Worm (Caenorhabditis elegans) whole organism, young adult: ENCODE results near the gene slc-9B.1.

ENCODE experiments used
- C06A6.2 ChIP-seq: fragments of 200-800 bp; sonication (Bioruptor generic); conservative IDR thresholded peaks from 2 replicates; pipeline ENCODE4 v1.3.6; 2022; ENCODE audit warnings: missing genetic modification characterization, missing compliant biosample characterization
- F22D6.2 ChIP-seq: sonication (generic microtip); optimal IDR thresholded peaks from 2 replicates; lab custom pipeline; 2016; ENCODE audit warnings: mild to moderate bottlenecking, missing genetic modification characterization, missing compliant biosample characterization
- F33H1.4 ChIP-seq: fragments of 200-800 bp; sonication (Bioruptor generic); IDR thresholded peaks from 2 replicates; pipeline ENCODE4 v1.3.6; 2022; ENCODE audit warnings: missing genetic modification reagents, missing genetic modification characterization, missing compliant biosample characterization
- K12H6.12 ChIP-seq: fragments of 200-800 bp; sonication (Bioruptor generic); optimal IDR thresholded peaks from 2 replicates; lab custom pipeline; 2018; ENCODE audit warnings: mild to moderate bottlenecking, missing genetic modification characterization, missing compliant biosample characterization
- atf-7 ChIP-seq: sonication (generic microtip); optimal IDR thresholded peaks from 2 replicates; lab custom pipeline; 2017; ENCODE audit warnings: mild to moderate bottlenecking, missing genetic modification characterization, missing compliant biosample characterization
- attf-3 ChIP-seq: fragments of 200-800 bp; sonication (Bioruptor generic); conservative IDR thresholded peaks from 2 replicates; pipeline ENCODE4 v1.3.6; 2022; ENCODE audit warnings: missing genetic modification reagents, missing genetic modification characterization, missing compliant biosample characterization
- bed-2 ChIP-seq: fragments of 200-800 bp; sonication (Bioruptor generic); IDR thresholded peaks from 2 replicates; pipeline ENCODE4 v1.3.6; 2022; ENCODE audit warnings: missing genetic modification reagents, missing genetic modification characterization, missing compliant biosample characterization
- cebp-1 ChIP-seq, 2 experiments: fragments of 200-800 bp in 1 of 2; sonication (Bioruptor generic) in 1 of 2; sonication (generic microtip) in 1 of 2; IDR thresholded peaks in 1 of 2; optimal IDR thresholded peaks in 1 of 2; 2 replicates each; pipeline versions ENCODE4 v1.3.6 to Lab custom; 2017 to 2022; ENCODE audit warnings: missing compliant biosample characterization in 2 of 2, missing genetic modification characterization in 2 of 2, mild to moderate bottlenecking in 1 of 2, missing genetic modification reagents in 1 of 2, moderate library complexity in 1 of 2
- ekl-4 ChIP-seq: fragments of 200-800 bp; sonication (Bioruptor generic); IDR thresholded peaks from 2 replicates; pipeline ENCODE4 v1.3.6; 2022; ENCODE audit warnings: missing genetic modification reagents, missing genetic modification characterization, missing compliant biosample characterization
- hlh-26 ChIP-seq: fragments of 200-800 bp; sonication (Bioruptor generic); conservative IDR thresholded peaks from 2 replicates; pipeline ENCODE4 v1.3.6; 2022; ENCODE audit warnings: missing genetic modification reagents, missing genetic modification characterization, missing compliant biosample characterization
- madf-6 ChIP-seq: fragments of 200-800 bp; sonication (Bioruptor generic); IDR thresholded peaks from 2 replicates; pipeline ENCODE4 v1.3.6; 2022; ENCODE audit warnings: missing genetic modification reagents, missing genetic modification characterization, missing compliant biosample characterization
- mcd-1 ChIP-seq: fragments of 200-800 bp; sonication (Bioruptor generic); IDR thresholded peaks from 2 replicates; pipeline ENCODE4 v1.3.6; 2022; ENCODE audit warnings: missing genetic modification reagents, missing genetic modification characterization, missing compliant biosample characterization
- tlf-1 ChIP-seq: fragments of 200-800 bp; sonication (Bioruptor generic); optimal IDR thresholded peaks from 2 replicates; lab custom pipeline; 2018; ENCODE audit warnings: mild to moderate bottlenecking, missing genetic modification characterization, missing compliant biosample characterization
- zfh-2 ChIP-seq: fragments of 200-800 bp; sonication (Bioruptor generic); conservative IDR thresholded peaks from 2 replicates; pipeline ENCODE4 v1.3.6; 2022; ENCODE audit warnings: missing genetic modification reagents, missing genetic modification characterization, missing compliant biosample characterization

slc-9B.1 gene

DNA sequence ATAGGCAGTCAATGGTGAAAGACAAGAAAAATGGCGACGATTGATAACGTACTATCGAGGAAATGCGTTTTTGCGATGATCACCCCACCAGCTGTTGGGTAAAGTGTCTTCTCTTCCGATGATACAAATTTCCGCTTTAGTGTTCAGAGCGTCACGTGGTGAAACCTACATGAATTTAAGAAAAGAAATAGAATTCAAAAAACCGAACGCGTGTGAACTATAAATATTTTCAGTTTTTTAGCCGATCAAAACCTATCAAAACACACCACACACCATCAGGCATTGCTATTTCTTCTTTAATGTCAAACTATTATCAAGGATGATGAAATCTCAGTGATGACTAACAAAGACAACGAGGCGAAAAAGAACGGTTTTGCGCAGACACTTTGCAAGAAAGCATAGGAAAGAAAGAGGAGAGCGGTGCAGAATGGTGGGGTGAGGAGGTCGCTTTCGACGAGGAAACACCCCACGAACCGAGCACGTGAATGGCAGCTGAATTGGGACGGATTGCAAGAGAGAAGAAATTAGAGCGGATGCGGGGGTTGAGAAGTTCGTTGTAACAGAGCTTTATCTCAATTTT is 52.7 kb downstream of the slc-9B.1 start (continued):
- TF ChIP-seq F33H1.4 (GFP tag; lab: Robert Waterston, UW) (no peak), cebp-1 (GFP tag; IDR thresholded peaks at IDR 0.05; lab: Robert Waterston, UW) (peak; percentile 75), cebp-1 (tag; optimal IDR thresholded peaks at IDR 0.05; lab: Kevin White, UChicago) (peak; percentile 89), C06A6.2 (no peak), K12H6.12 (tag; lab: Kevin White, UChicago) (peak; percentile 22), atf-7 (peak; percentile 48), F22D6.2 (tag; lab: Kevin White, UChicago) (peak; percentile 4), bed-2 (GFP tag; lab: Robert Waterston, UW) (no peak), mcd-1 (GFP tag; lab: Robert Waterston, UW) (0 out of 2 replicates have a peak, but pooled peaks have one; percentile 7), tlf-1 (GFP tag; lab: Kevin White, UChicago) (no peak), attf-3 (no peak), zfh-2 (GFP tag; lab: Robert Waterston, UW) (peak; percentile 78), ekl-4 (GFP tag; lab: Robert Waterston, UW) (no peak), hlh-26 (GFP tag; lab: Robert Waterston, UW) (no peak), madf-6 (GFP tag; lab: Robert Waterston, UW) (no peak)
